Worm (Caenorhabditis elegans): ENCODE results near the gene W01D2.3.
A peak's percentile ranks its signal among the peaks of the same experiment; 100 is the strongest.

W01D2.3 gene

DNA sequence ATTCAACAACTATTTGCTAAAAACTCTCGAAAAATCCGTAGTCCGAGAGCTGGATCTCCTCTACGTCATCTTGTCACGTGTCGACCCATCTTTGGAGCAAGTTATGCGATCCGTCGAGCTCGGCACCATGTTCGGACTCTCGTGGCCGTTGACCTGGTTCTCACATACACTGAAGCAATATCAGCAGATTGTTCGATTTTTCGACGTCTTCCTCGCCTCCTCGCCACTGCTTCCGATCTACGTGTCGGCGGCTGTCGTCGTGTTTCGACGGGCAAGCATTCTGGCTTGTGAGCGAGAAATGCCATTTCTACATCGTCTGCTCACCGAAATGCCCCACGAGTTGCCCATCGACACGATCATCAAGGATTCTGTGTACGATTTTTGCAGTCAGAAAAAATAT lies 4.7 kb downstream of the W01D2.3 start:
- TF ChIP-seq sem-2 (GFP tag; optimal IDR thresholded peaks at IDR 0.05) = no peak
- TF ChIP-seq snpc-4 (tag; optimal IDR thresholded peaks at IDR 0.05) = no peak
- no peak for TF ChIP-seq bed-3 (GFP tag; optimal IDR thresholded peaks at IDR 0.05)
- no peak for TF ChIP-seq elt-1 (tag; optimal IDR thresholded peaks at IDR 0.05; ENCODE audit: borderline replicate concordance, insufficient read depth)
- TF ChIP-seq ceh-83 (GFP tag; optimal IDR thresholded peaks at IDR 0.05) = no peak
- no peak for TF ChIP-seq lin-32 (GFP tag; optimal IDR thresholded peaks at IDR 0.05)
- no peak for TF ChIP-seq mep-1 (tag; optimal IDR thresholded peaks at IDR 0.05)
- TF ChIP-seq zip-8 (tag; optimal IDR thresholded peaks at IDR 0.05) = no peak
- no peak for TF ChIP-seq lin-13 (tag; optimal IDR thresholded peaks at IDR 0.05)
- TF ChIP-seq sptf-1 (tag; optimal IDR thresholded peaks at IDR 0.05) = no peak
- TF ChIP-seq drap-1 (GFP tag; optimal IDR thresholded peaks at IDR 0.05) = no peak
- no peak for TF ChIP-seq nhr-28 (tag; optimal IDR thresholded peaks at IDR 0.05)

- TF ChIP-seq cnd-1 (tag; optimal IDR thresholded peaks at IDR 0.05) (no peak), sptf-1 (tag; optimal IDR thresholded peaks at IDR 0.05) (peak; percentile 46), nhr-28 (tag; optimal IDR thresholded peaks at IDR 0.05) (no peak), unc-120 (tag; optimal IDR thresholded peaks at IDR 0.05; ENCODE audit: poor library complexity, severe bottlenecking) (no peak), lsy-2 (tag; optimal IDR thresholded peaks at IDR 0.05) (peak; percentile 29)
Measured at ce11 chrII:14798047-14798522, 6.0 kb downstream of the W01D2.3 start, which contains the start of gene tbc-20. Gene tbc-20 (plus strand): TSS chrII:14798472.

DNA sequence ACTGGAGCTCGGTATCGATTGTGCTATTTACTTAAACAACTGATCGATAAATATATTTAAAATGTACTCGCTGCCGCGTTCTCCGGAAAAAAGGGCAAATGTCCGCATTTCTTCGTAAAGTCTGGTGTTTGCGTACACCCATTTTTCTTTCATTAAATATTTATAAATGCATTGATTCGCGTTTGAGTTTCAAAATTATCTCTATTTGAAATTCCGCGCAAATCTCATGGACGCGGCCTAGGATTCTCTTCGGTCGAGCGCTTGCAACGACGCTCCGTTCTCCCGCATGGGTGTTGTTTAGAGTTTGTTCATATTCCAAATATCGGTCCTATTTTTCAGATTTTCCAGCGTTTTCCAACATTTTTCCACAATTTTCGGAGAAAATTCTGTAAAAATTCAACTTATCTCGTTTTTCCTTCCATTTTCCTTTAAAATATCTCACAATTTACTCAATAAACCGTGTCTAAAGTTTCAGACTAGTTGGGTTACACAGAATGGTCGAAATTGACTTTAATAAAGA lies 9.1 kb downstream of the W01D2.3 start, which contains the start of gene eif-3.B:
Gene eif-3.B, plus strand, starts transcription at position 470 of the 520 bp plus-strand sequence.
- TF ChIP-seq hlh-1 (tag; optimal IDR thresholded peaks at IDR 0.05) = peak; percentile 8
- peak; percentile 56 for TF ChIP-seq unc-62 (GFP tag; optimal IDR thresholded peaks at IDR 0.05)
- TF ChIP-seq blmp-1 (tag; optimal IDR thresholded peaks at IDR 0.05) = no peak
- no peak for TF ChIP-seq nhr-28 (tag; optimal IDR thresholded peaks at IDR 0.05)
- TF ChIP-seq mab-5 (tag; optimal IDR thresholded peaks at IDR 0.05) = peak; percentile 64
- peak; percentile 88 for TF ChIP-seq mep-1 (tag; optimal IDR thresholded peaks at IDR 0.05)
- peak; percentile 18 for TF ChIP-seq mls-2 (tag; optimal IDR thresholded peaks at IDR 0.05)
- no peak for TF ChIP-seq tbx-8 (GFP tag; optimal IDR thresholded peaks at IDR 0.05)
- peak; percentile 93 for TF ChIP-seq pha-4 (tag; optimal IDR thresholded peaks at IDR 0.05)
- peak; percentile 8 for TF ChIP-seq lin-32 (GFP tag; optimal IDR thresholded peaks at IDR 0.05)
- TF ChIP-seq nhr-76 (tag; optimal IDR thresholded peaks at IDR 0.05) = no peak
- TF ChIP-seq lsy-2 (tag; optimal IDR thresholded peaks at IDR 0.05) = peak; percentile 85
- peak; percentile 72 for TF ChIP-seq lin-13 (tag; optimal IDR thresholded peaks at IDR 0.05)
- peak; percentile 40 for TF ChIP-seq unc-120 (tag; optimal IDR thresholded peaks at IDR 0.05; ENCODE audit: poor library complexity, severe bottlenecking)
- TF ChIP-seq nhr-237 (tag; optimal IDR thresholded peaks at IDR 0.05) = peak; percentile 94
- TF ChIP-seq ceh-83 (GFP tag; optimal IDR thresholded peaks at IDR 0.05) = no peak
- no peak for TF ChIP-seq elt-1 (tag; optimal IDR thresholded peaks at IDR 0.05; ENCODE audit: borderline replicate concordance, insufficient read depth)
- peak; percentile 82 for TF ChIP-seq sptf-1 (tag; optimal IDR thresholded peaks at IDR 0.05)
- TF ChIP-seq bed-3 (GFP tag; optimal IDR thresholded peaks at IDR 0.05) = no peak
- peak; percentile 75 for TF ChIP-seq ceh-39 (tag; optimal IDR thresholded peaks at IDR 0.05)
- TF ChIP-seq ces-1 (GFP tag; optimal IDR thresholded peaks at IDR 0.05) = peak; percentile 97
- TF ChIP-seq ceh-43 (GFP tag; optimal IDR thresholded peaks at IDR 0.05) = no peak
- peak; percentile 63 for TF ChIP-seq drap-1 (GFP tag; optimal IDR thresholded peaks at IDR 0.05)

DNA sequence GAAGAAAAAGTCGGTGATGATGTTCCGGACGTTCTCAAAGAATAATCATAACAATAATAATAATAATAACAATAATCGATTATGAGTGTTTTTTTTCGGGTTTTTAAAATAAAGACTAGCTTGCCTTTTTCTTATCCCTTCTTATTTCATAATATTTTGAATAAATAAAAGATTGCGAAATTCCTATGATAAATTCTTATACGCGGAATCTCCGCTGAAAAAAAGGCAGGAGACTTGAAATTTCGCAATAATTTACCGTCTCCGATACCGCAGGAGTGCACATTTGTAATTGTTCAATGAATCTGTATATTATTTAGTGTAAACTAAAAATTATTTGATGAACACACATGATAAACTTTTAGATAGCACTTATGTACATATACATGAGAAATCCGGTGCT lies 11.6 kb downstream of the W01D2.3 start:
- TF ChIP-seq zip-8 (tag; optimal IDR thresholded peaks at IDR 0.05) (no peak), cnd-1 (tag; optimal IDR thresholded peaks at IDR 0.05) (no peak), sem-2 (GFP tag; optimal IDR thresholded peaks at IDR 0.05) (no peak), ham-2 (GFP tag; optimal IDR thresholded peaks at IDR 0.05) (no peak), unc-120 (tag; optimal IDR thresholded peaks at IDR 0.05; ENCODE audit: poor library complexity, severe bottlenecking) (no peak), flh-1 (GFP tag; optimal IDR thresholded peaks at IDR 0.05) (no peak), nhr-28 (tag; optimal IDR thresholded peaks at IDR 0.05) (no peak)

DNA sequence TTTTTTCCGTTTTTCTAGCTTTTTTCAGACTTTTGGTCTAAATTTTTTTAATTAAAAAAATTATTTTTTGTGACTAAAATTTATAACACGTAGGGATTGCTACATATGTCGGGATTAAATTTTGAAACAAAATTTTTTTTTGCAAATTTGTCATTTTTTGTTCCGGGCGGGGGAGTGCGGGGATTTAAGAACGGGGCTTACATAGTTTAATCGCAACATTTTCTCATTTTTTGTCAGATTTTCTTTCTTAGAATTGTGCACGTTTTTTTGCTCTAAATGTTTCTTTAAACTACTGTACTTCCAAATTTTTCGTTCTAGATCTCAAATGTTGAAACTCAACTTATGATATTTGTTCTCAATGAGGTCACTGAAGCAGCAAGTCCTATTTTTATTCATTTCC lies 13.4 kb downstream of the W01D2.3 start, which contains the start of gene Y54E2A.10:
Gene Y54E2A.10, plus strand, starts transcription at position 301 of the 400 bp plus-strand sequence.
- TF ChIP-seq ham-2 (GFP tag; optimal IDR thresholded peaks at IDR 0.05) = no peak
